Worm (Caenorhabditis elegans) whole organism, L3 larva: ENCODE data around the gene F53F8.7.

Experiments used
- R02D3.7 ChIP-seq: fragments of 150-350 bp; optimal IDR thresholded peaks from 2 replicates; lab custom pipeline; 2014; ENCODE audit warnings: missing biosample characterization, missing genetic modification characterization
- ZK546.5 ChIP-seq: sonication (generic microtip); optimal IDR thresholded peaks from 2 replicates; lab custom pipeline; 2017; ENCODE audit warnings: missing biosample characterization, missing genetic modification characterization
- aly-2 ChIP-seq: fragments of 150-350 bp; optimal IDR thresholded peaks from 2 replicates; lab custom pipeline; 2014; ENCODE audit warnings: missing biosample characterization, missing genetic modification characterization
- ama-1 ChIP-seq: fragments of 150-350 bp; optimal IDR thresholded peaks from 2 replicates; lab custom pipeline; 2018
- ceh-28 ChIP-seq: fragments of 150-350 bp; optimal IDR thresholded peaks from 2 replicates; lab custom pipeline; 2014; ENCODE audit warnings: missing biosample characterization, missing genetic modification reagents, missing genetic modification characterization
- ceh-9 ChIP-seq: sonication (generic microtip); optimal IDR thresholded peaks from 2 replicates; lab custom pipeline; 2018; ENCODE audit warnings: missing biosample characterization, missing genetic modification characterization
- egl-27 ChIP-seq: sonication (generic microtip); optimal IDR thresholded peaks from 4 replicates; lab custom pipeline; 2017; ENCODE audit warnings: missing biosample characterization, missing genetic modification reagents, missing genetic modification characterization
- egl-5 ChIP-seq: fragments of 150-350 bp; optimal IDR thresholded peaks from 2 replicates; lab custom pipeline; 2017; ENCODE audit warnings: missing biosample characterization, missing genetic modification reagents, missing genetic modification characterization, inconsistent platforms
- elt-1 ChIP-seq: fragments of 150-350 bp; optimal IDR thresholded peaks from 2 replicates; lab custom pipeline; 2014; ENCODE audit warnings: missing biosample characterization, missing genetic modification characterization
- elt-2 ChIP-seq: sonication (generic microtip); optimal IDR thresholded peaks from 2 replicates; lab custom pipeline; 2016; ENCODE audit warnings: missing genetic modification reagents, mild to moderate bottlenecking, missing genetic modification characterization, missing compliant biosample characterization
- eor-1 ChIP-seq, 2 experiments: fragments of 150-350 bp; optimal IDR thresholded peaks; 2 replicates each; lab custom pipeline; 2014 to 2018; ENCODE audit warnings: missing biosample characterization in 2 of 2, missing genetic modification characterization in 2 of 2
- hmg-11 ChIP-seq: sonication (generic microtip); optimal IDR thresholded peaks from 2 replicates; lab custom pipeline; 2016; ENCODE audit warnings: missing genetic modification characterization, missing compliant biosample characterization
- jun-1 ChIP-seq: fragments of 150-350 bp; optimal IDR thresholded peaks from 2 replicates; lab custom pipeline; 2014; ENCODE audit warnings: missing biosample characterization, missing genetic modification reagents, missing genetic modification characterization
- lin-15B ChIP-seq: fragments of 150-350 bp; optimal IDR thresholded peaks from 2 replicates; lab custom pipeline; 2014; ENCODE audit warnings: missing biosample characterization, missing genetic modification characterization
- lin-39 ChIP-seq: fragments of 150-350 bp; optimal IDR thresholded peaks from 2 replicates; lab custom pipeline; 2018; ENCODE audit warnings: missing biosample characterization, missing genetic modification reagents, missing genetic modification characterization
- mdl-1 ChIP-seq: fragments of 150-350 bp; optimal IDR thresholded peaks from 2 replicates; lab custom pipeline; 2014; ENCODE audit warnings: missing biosample characterization, missing genetic modification characterization
- nfya-1 ChIP-seq: sonication (generic microtip); optimal IDR thresholded peaks from 2 replicates; lab custom pipeline; 2017; ENCODE audit warnings: missing genetic modification characterization, mild to moderate bottlenecking, missing compliant biosample characterization, antibody characterized with exemption, moderate library complexity; ENCODE audit not compliant: insufficient read depth
- nhr-11 ChIP-seq: fragments of 150-350 bp; optimal IDR thresholded peaks from 2 replicates; lab custom pipeline; 2014; ENCODE audit warnings: missing biosample characterization, missing genetic modification characterization
- nhr-237 ChIP-seq: fragments of 150-350 bp; optimal IDR thresholded peaks from 2 replicates; lab custom pipeline; 2014; ENCODE audit warnings: missing biosample characterization, missing genetic modification characterization
- nhr-25 ChIP-seq: sonication (generic microtip); optimal IDR thresholded peaks from 2 replicates; lab custom pipeline; 2017; ENCODE audit warnings: missing biosample characterization, missing genetic modification characterization
- nhr-43 ChIP-seq: sonication (generic microtip); optimal IDR thresholded peaks from 2 replicates; lab custom pipeline; 2016; ENCODE audit warnings: mild to moderate bottlenecking, missing genetic modification characterization, missing compliant biosample characterization; ENCODE audit not compliant: poor library complexity, severe bottlenecking
- nhr-67 ChIP-seq: fragments of 150-350 bp; optimal IDR thresholded peaks from 2 replicates; lab custom pipeline; 2014; ENCODE audit warnings: missing biosample characterization, missing genetic modification characterization
- nhr-76 ChIP-seq: fragments of 150-350 bp; sonication (generic microtip); optimal IDR thresholded peaks from 5 replicates; lab custom pipeline; 2014; ENCODE audit warnings: missing biosample characterization, missing genetic modification characterization
- pha-4 ChIP-seq: fragments of 150-350 bp; optimal IDR thresholded peaks from 2 replicates; lab custom pipeline; 2014; ENCODE audit warnings: missing biosample characterization, missing genetic modification reagents, missing genetic modification characterization
- pqm-1 ChIP-seq: fragments of 150-350 bp; optimal IDR thresholded peaks from 2 replicates; lab custom pipeline; 2017; ENCODE audit warnings: missing biosample characterization, missing genetic modification characterization, inconsistent platforms
- sea-2 ChIP-seq: fragments of 150-350 bp; sonication (generic microtip); optimal IDR thresholded peaks from 4 replicates; lab custom pipeline; 2014; ENCODE audit warnings: missing biosample characterization, missing genetic modification reagents, missing genetic modification characterization
- skn-1 ChIP-seq: fragments of 150-350 bp; optimal IDR thresholded peaks from 2 replicates; lab custom pipeline; 2014; ENCODE audit warnings: missing biosample characterization, missing genetic modification characterization
- snpc-4 ChIP-seq: fragments of 150-350 bp; optimal IDR thresholded peaks from 2 replicates; lab custom pipeline; 2014; ENCODE audit warnings: missing biosample characterization, missing genetic modification characterization
- unc-39 ChIP-seq: sonication (generic microtip); optimal IDR thresholded peaks from 4 replicates; lab custom pipeline; 2017; ENCODE audit warnings: missing biosample characterization, missing genetic modification characterization
- unc-62 ChIP-seq: fragments of 150-350 bp; sonication (generic microtip); optimal IDR thresholded peaks from 4 replicates; lab custom pipeline; 2014; ENCODE audit warnings: missing biosample characterization, missing genetic modification reagents, missing genetic modification characterization
- ztf-4 ChIP-seq: fragments of 150-350 bp; optimal IDR thresholded peaks from 2 replicates; lab custom pipeline; 2014; ENCODE audit warnings: missing biosample characterization, missing genetic modification characterization

Gene F53F8.7

DNA sequence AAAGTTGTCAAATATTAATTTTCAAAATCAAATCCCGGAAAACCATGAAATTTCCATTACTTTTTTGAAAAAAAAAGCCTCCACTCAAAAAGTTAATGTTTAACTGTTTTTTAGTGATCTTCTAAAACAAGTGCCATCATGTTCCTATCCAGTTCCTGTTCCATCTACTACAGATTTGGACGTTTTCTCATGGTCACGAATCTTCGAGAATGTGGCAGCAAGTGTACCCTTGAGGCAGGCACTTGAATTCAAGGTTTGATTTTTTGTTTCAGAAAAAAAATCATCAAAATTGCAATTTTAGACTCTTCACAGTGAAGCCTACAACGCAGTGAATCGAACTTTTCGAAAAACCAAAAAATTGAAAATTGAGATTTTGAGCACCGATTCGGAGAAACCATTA is 16.3 kb upstream of the F53F8.7 start:
- TF ChIP-seq nhr-237 (tag; lab: Kevin White, UChicago), result no peak
- no peak for TF ChIP-seq egl-27 (tag; lab: Kevin White, UChicago)
- no peak for TF ChIP-seq lin-15B (tag; lab: Kevin White, UChicago)
- TF ChIP-seq pqm-1 (tag; lab: Kevin White, UChicago), result no peak
- no peak for TF ChIP-seq snpc-4
- no peak for TF ChIP-seq aly-2
- peak; percentile 72 for TF ChIP-seq ama-1
- TF ChIP-seq, all 47 proteins: peak for 1

- TF ChIP-seq nhr-43 (tag; lab: Kevin White, UChicago) (no peak), lin-39 (tag; lab: Kevin White, UChicago) (no peak), unc-39 (tag; lab: Kevin White, UChicago) (no peak), ztf-4 (tag; lab: Kevin White, UChicago) (peak; percentile 31), pha-4 (tag; lab: Kevin White, UChicago) (peak; percentile 1)
Observed at ce11 chrV:20713620-20714019, 15.5 kb upstream of the F53F8.7 start, which contains the start of gene Y44A6C.1. Y44A6C.1 (plus strand) TSS chrV:20713920.

DNA sequence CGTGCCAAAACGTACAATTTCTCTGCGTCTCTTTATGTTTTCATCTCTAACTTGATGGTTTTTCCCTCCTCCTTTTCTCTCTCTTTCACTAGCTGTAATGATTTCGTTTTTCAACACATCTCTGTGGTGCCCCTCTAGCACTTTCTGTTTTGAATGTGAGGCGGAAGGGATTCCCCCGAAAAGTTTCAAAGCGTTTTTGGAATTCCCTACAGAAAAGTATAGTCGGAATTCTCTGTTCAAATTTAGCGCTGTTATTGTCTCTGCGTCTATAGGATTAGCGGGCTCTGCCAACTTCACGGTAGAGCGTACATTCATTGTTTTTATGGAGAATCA is 14.8 kb upstream of the F53F8.7 start:
- peak; percentile 83 for TF ChIP-seq ama-1
- TF ChIP-seq pha-4 (tag; lab: Kevin White, UChicago), result peak; percentile 15
- TF ChIP-seq mdl-1, result peak; percentile 77
- TF ChIP-seq ceh-9 (tag; lab: Kevin White, UChicago), result no peak
- TF ChIP-seq lin-39 (tag; lab: Kevin White, UChicago), result peak; percentile 60
- TF ChIP-seq egl-5 (tag; lab: Kevin White, UChicago), result peak; percentile 43
- TF ChIP-seq skn-1 (tag; lab: Kevin White, UChicago), result peak; percentile 68
- TF ChIP-seq unc-39 (tag; lab: Kevin White, UChicago), result no peak
- peak; percentile 49 for TF ChIP-seq hmg-11 (tag; lab: Kevin White, UChicago)
- TF ChIP-seq R02D3.7, result no peak
- peak; percentile 24 for TF ChIP-seq lin-15B (tag; lab: Kevin White, UChicago)
- peak; percentile 49 for TF ChIP-seq nfya-1
- TF ChIP-seq unc-62 (GFP tag; lab: Kevin White, UChicago), result peak; percentile 22
- TF ChIP-seq snpc-4, result peak; percentile 14
- TF ChIP-seq nhr-11, result peak; percentile 36
- no peak for TF ChIP-seq jun-1 (tag; lab: Kevin White, UChicago)

- TF ChIP-seq ceh-28 (tag; lab: Kevin White, UChicago) (peak; percentile 5), nfya-1 (peak; percentile 14), pqm-1 (tag; lab: Kevin White, UChicago) (peak; percentile 98), nhr-67 (tag; lab: Kevin White, UChicago) (no peak), nhr-76 (tag; lab: Kevin White, UChicago) (no peak), eor-1 (tag; optimal IDR thresholded peaks at IDR 0.05; lab: Kevin White, UChicago) (no peak), nhr-43 (tag; lab: Kevin White, UChicago) (no peak), elt-1 (no peak), pha-4 (tag; lab: Kevin White, UChicago) (peak; percentile 86), mdl-1 (peak; percentile 25), jun-1 (tag; lab: Kevin White, UChicago) (peak; percentile 89), elt-2 (tag; lab: Kevin White, UChicago) (peak; percentile 97)
Observed at ce11 chrV:20712318-20712993, 14.3 kb upstream of the F53F8.7 start.

DNA sequence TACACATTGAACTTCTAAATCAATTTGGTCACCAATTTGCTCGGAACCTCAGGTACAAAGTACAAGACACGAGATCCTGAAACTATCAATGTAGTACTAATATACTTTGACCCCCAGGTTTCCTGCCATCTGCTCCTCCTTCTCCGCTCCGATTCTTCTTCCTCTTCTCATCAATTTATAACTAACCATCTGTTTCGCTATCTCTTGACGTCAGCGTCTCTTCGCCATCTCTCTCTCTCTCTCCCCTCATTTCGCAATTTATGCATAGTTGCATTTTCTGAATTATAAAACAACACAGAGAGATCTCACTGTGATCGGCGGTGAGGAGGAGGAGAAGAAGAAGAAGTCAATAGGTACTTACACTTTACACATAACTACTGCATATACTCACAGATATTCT is 13.6 kb upstream of the F53F8.7 start:
- TF ChIP-seq nfya-1 (peak; percentile 34), ama-1 (peak; percentile 48), unc-39 (tag; lab: Kevin White, UChicago) (no peak), lin-39 (tag; lab: Kevin White, UChicago) (peak; percentile 72), jun-1 (tag; lab: Kevin White, UChicago) (no peak), sea-2 (GFP tag; lab: Kevin White, UChicago) (no peak), nhr-25 (tag; lab: Kevin White, UChicago) (no peak)

- no peak for TF ChIP-seq ZK546.5
- peak; percentile 51 for TF ChIP-seq pha-4 (tag; lab: Kevin White, UChicago)
- TF ChIP-seq aly-2, result no peak
- no peak for TF ChIP-seq snpc-4
- peak; percentile 34 for TF ChIP-seq hmg-11 (tag; lab: Kevin White, UChicago)
- TF ChIP-seq nfya-1, result peak; percentile 29
- no peak for TF ChIP-seq lin-39 (tag; lab: Kevin White, UChicago)
- TF ChIP-seq eor-1 (tag; optimal IDR thresholded peaks at IDR 0.05; lab: Kevin White, UChicago), result no peak
- TF ChIP-seq sea-2 (GFP tag; lab: Kevin White, UChicago), result no peak
Observed at ce11 chrV:20710642-20711041, 12.5 kb upstream of the F53F8.7 start.
